Fruit fly (Drosophila melanogaster): ENCODE results near the gene Ugt36A1.

- TF ChIP-seq Ets98B (GFP tag; IDR thresholded peaks at IDR 0.05) (no peak), CG8159 (tag; optimal IDR thresholded peaks at IDR 0.05) (no peak), CG32121 (GFP tag; IDR thresholded peaks at IDR 0.05) (no peak), EcR (GFP tag; optimal IDR thresholded peaks at IDR 0.05) (no peak)
Measured at dm6 chr2L:3569892-3570291, 49.0 kb upstream of the Ugt36A1 start.
